Worm (Caenorhabditis elegans): ENCODE data around the gene sre-5.

sre-5 gene

DNA sequence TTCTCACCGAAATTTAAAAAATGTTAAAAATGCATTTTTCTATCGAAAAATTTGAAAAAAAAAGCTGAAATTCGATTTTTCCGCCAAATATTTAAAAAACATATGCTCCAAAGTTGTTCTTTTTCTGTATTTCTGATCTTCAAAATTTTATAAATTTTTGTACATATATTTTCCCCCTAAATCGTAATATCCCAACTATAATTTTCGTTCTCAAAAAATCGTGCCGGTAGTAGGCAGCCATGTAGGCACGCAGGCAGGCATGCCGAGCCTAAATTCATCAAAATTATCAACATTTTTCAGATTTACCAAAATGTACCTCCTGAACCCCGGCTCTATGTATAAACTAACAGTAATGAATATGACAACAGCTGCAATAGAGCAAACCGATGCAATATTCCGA, at the start of gene sre-5:
TSS of gene sre-5 (plus strand) at position 301 of the 400 bp plus-strand sequence.
- TF ChIP-seq zag-1 (tag; optimal IDR thresholded peaks at IDR 0.05), result no peak
- TF ChIP-seq tbx-2 (tag; optimal IDR thresholded peaks at IDR 0.05), result no peak
- TF ChIP-seq irx-1 (tag; optimal IDR thresholded peaks at IDR 0.05), result no peak
- TF ChIP-seq lir-3 (tag; optimal IDR thresholded peaks at IDR 0.05; ENCODE audit: poor library complexity), result no peak
- TF ChIP-seq mdl-1 (tag; optimal IDR thresholded peaks at IDR 0.05), result no peak
- TF ChIP-seq lin-13 (GFP tag; optimal IDR thresholded peaks at IDR 0.05), result no peak
- TF ChIP-seq ceh-82 (tag; optimal IDR thresholded peaks at IDR 0.05), result no peak
- TF ChIP-seq Y116A8C.19 (tag; optimal IDR thresholded peaks at IDR 0.05; ENCODE audit: borderline replicate concordance), result no peak
- no peak for TF ChIP-seq tlp-1 (tag; optimal IDR thresholded peaks at IDR 0.05)
- TF ChIP-seq efl-3 (GFP tag; optimal IDR thresholded peaks at IDR 0.05), result no peak
- no peak for TF ChIP-seq pax-3 (tag; optimal IDR thresholded peaks at IDR 0.05)
- TF ChIP-seq unc-62 (GFP tag; optimal IDR thresholded peaks at IDR 0.05), result no peak

DNA sequence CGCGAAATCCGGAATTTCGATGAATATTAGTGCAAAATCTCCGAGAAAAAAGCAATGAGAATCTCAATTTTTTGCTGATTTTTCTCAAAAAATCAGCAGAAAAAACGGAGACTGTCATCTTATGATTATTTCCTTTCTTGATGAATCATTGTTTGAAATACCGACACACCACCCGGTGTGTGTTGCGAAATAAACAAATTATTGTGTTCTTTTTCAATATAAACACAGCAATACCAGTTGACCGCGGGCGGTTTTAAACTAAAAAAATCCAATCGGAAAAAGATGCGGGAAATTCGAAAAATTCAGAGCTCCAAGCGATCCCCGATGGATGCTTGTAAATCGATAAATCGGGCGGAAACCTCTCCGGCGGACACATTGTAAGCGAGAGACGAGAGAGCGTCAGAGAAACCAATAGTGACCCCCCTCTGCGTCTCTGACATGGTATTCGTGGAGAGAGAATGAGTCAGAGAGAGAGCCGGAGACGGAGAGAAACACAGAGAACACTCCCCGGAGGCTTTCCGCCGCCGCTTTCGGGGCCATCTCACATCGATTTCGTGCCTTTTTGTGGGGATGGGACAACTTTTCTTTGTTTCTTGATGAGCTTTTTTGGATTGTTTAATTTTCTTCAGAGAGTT, 49.5 kb upstream of the sre-5 start:
- TF ChIP-seq nhr-19 (GFP tag; conservative IDR thresholded peaks at IDR 0.05) (peak; percentile 71), sox-4 (tag; optimal IDR thresholded peaks at IDR 0.05) (no peak), ceh-88 (GFP tag; IDR thresholded peaks at IDR 0.05) (no peak), lsy-2 (tag; optimal IDR thresholded peaks at IDR 0.05) (peak; percentile 34 to 70), lin-39 (tag; optimal IDR thresholded peaks at IDR 0.05) (no peak), C16A3.4 (tag; optimal IDR thresholded peaks at IDR 0.05) (peak; percentile 24), Y116A8C.19 (tag; optimal IDR thresholded peaks at IDR 0.05; ENCODE audit: borderline replicate concordance) (no peak), F16B12.6 (tag; optimal IDR thresholded peaks at IDR 0.05) (no peak), elt-3 (tag; optimal IDR thresholded peaks at IDR 0.05) (no peak), zip-4 (GFP tag; optimal IDR thresholded peaks at IDR 0.05) (peak; percentile 50), lin-15B (tag; optimal IDR thresholded peaks at IDR 0.05) (no peak), lir-3 (tag; optimal IDR thresholded peaks at IDR 0.05; ENCODE audit: poor library complexity) (no peak), ztf-11 (tag; optimal IDR thresholded peaks at IDR 0.05) (no peak), sup-37 (GFP tag; optimal IDR thresholded peaks at IDR 0.05) (no peak), efl-3 (GFP tag; optimal IDR thresholded peaks at IDR 0.05) (no peak), lin-13 (GFP tag; optimal IDR thresholded peaks at IDR 0.05) (peak; percentile 14), lin-35 (GFP tag; optimal IDR thresholded peaks at IDR 0.05) (peak; percentile 62 to 63), nhr-12 (tag; optimal IDR thresholded peaks at IDR 0.05) (no peak), xbp-1 (tag; optimal IDR thresholded peaks at IDR 0.05) (peak; percentile 28), ceh-82 (tag; optimal IDR thresholded peaks at IDR 0.05) (peak; percentile 58 to 83 (median 59)), C34B4.2 (tag; optimal IDR thresholded peaks at IDR 0.05) (no peak), nhr-90 (tag; optimal IDR thresholded peaks at IDR 0.05; ENCODE audit: poor library complexity) (no peak), unc-30 (tag; optimal IDR thresholded peaks at IDR 0.05) (no peak), sptf-1 (tag; optimal IDR thresholded peaks at IDR 0.05) (no peak), nhr-84 (tag; optimal IDR thresholded peaks at IDR 0.05) (no peak), C04F5.9 (tag; optimal IDR thresholded peaks at IDR 0.05) (no peak), nhr-20 (tag; optimal IDR thresholded peaks at IDR 0.05) (peak; percentile 42), nhr-237 (tag; optimal IDR thresholded peaks at IDR 0.05) (no peak), egl-27 (tag; optimal IDR thresholded peaks at IDR 0.05) (no peak), vab-15 (tag; optimal IDR thresholded peaks at IDR 0.05) (no peak), zag-1 (tag; optimal IDR thresholded peaks at IDR 0.05) (no peak), ceh-63 (GFP tag; optimal IDR thresholded peaks at IDR 0.05) (no peak), jun-1 (tag; optimal IDR thresholded peaks at IDR 0.05) (peak; percentile 58), mab-9 (GFP tag; IDR thresholded peaks at IDR 0.05) (no peak), snu-23 (GFP tag; optimal IDR thresholded peaks at IDR 0.05) (peak; percentile 72), grh-1 (GFP tag; IDR thresholded peaks at IDR 0.05) (no peak), nhr-71 (tag; optimal IDR thresholded peaks at IDR 0.05) (peak; percentile 66), unc-130 (tag; optimal IDR thresholded peaks at IDR 0.05) (no peak), blmp-1 (tag; optimal IDR thresholded peaks at IDR 0.05) (peak; percentile 41), isw-1 (GFP tag; IDR thresholded peaks at IDR 0.05) (peak; percentile 18), mef-2 (tag; optimal IDR thresholded peaks at IDR 0.05) (no peak), irx-1 (tag; optimal IDR thresholded peaks at IDR 0.05) (no peak), alr-1 (tag; optimal IDR thresholded peaks at IDR 0.05; ENCODE audit: borderline replicate concordance) (no peak), nhr-28 (tag; optimal IDR thresholded peaks at IDR 0.05) (no peak)
